Fruit fly (Drosophila melanogaster): ENCODE results near the gene mad2.

DNA sequence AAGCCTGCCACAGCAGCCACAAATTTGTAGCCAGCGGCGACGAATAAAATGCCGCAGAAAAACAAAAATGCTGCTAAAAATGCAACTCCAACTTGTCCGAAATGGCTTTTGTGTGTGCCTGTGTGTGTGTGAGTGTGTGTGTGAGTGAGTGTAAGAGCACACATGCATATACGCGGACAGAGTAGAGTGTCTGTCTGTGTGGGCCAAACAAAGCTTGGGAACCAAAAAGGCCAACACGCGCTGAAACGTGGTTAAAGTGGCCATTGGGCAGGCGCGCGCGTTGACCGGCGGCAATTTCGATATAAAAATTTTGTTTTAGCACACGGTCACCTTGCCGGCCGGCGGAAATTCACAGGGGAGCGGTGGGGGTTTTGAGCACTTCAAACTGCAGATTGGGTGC is 22.5 kb upstream of the mad2 start:
- TF ChIP-seq insv (optimal IDR thresholded peaks at IDR 0.05) (no peak), h (optimal IDR thresholded peaks at IDR 0.05) (no peak), psq (optimal IDR thresholded peaks at IDR 0.05) (no peak), ttk (optimal IDR thresholded peaks at IDR 0.05) (no peak), Sin3A (optimal IDR thresholded peaks at IDR 0.05) (no peak), Myc (optimal IDR thresholded peaks at IDR 0.05) (no peak)

Data from Kc167 (cell line).